Worm (Caenorhabditis elegans) whole organism, young adult: ENCODE data around the gene Y43F8C.23.

ENCODE experiments used
- B0019.2 ChIP-seq: fragments of 200-800 bp; sonication (Bioruptor generic); conservative IDR thresholded peaks from 2 replicates; pipeline ENCODE4 v1.3.6; 2022; ENCODE audit warnings: missing genetic modification reagents, missing genetic modification characterization, missing compliant biosample characterization
- B0261.1 ChIP-seq: sonication (generic microtip); optimal IDR thresholded peaks from 2 replicates; lab custom pipeline; 2016; ENCODE audit warnings: mild to moderate bottlenecking, missing genetic modification characterization, moderate library complexity, missing compliant biosample characterization
- C17E4.6 ChIP-seq: fragments of 200-800 bp; sonication (Bioruptor generic); IDR thresholded peaks from 2 replicates; pipeline ENCODE4 v1.3.6; 2022; ENCODE audit warnings: missing genetic modification reagents, missing genetic modification characterization, missing compliant biosample characterization
- F23B12.7 ChIP-seq: sonication (generic microtip); optimal IDR thresholded peaks from 2 replicates; lab custom pipeline; 2017; ENCODE audit warnings: missing genetic modification characterization, mild to moderate bottlenecking, missing compliant biosample characterization, antibody characterized with exemption, moderate library complexity; ENCODE audit not compliant: insufficient read depth
- K12H6.12 ChIP-seq: fragments of 200-800 bp; sonication (Bioruptor generic); optimal IDR thresholded peaks from 2 replicates; lab custom pipeline; 2018; ENCODE audit warnings: mild to moderate bottlenecking, missing genetic modification characterization, missing compliant biosample characterization
- Y53F4B.3 ChIP-seq: fragments of 200-800 bp; sonication (Bioruptor generic); IDR thresholded peaks from 2 replicates; pipeline ENCODE4 v1.3.6; 2022; ENCODE audit warnings: missing genetic modification reagents, missing genetic modification characterization, missing compliant biosample characterization
- Y53G8AR.9 ChIP-seq: fragments of 200-800 bp; sonication (Bioruptor generic); conservative IDR thresholded peaks from 2 replicates; pipeline ENCODE4 v1.3.6; 2022; ENCODE audit warnings: missing genetic modification reagents, missing genetic modification characterization, missing compliant biosample characterization
- Y56A3A.18 ChIP-seq: fragments of 200-800 bp; sonication (Bioruptor generic); IDR thresholded peaks from 2 replicates; pipeline ENCODE4 v1.3.6; 2022; ENCODE audit warnings: missing genetic modification reagents, missing genetic modification characterization, missing compliant biosample characterization
- Y67H2A.10 ChIP-seq: fragments of 200-800 bp; sonication (Bioruptor generic); conservative IDR thresholded peaks from 2 replicates; pipeline ENCODE4 v1.3.6; 2022; ENCODE audit warnings: missing genetic modification reagents, missing genetic modification characterization, missing compliant biosample characterization
- ZK185.1 ChIP-seq: sonication (generic microtip); optimal IDR thresholded peaks from 2 replicates; lab custom pipeline; 2016; ENCODE audit warnings: mild to moderate bottlenecking, missing genetic modification characterization, missing compliant biosample characterization; ENCODE audit not compliant: poor library complexity, severe bottlenecking
- aptf-2 ChIP-seq: fragments of 200-800 bp; sonication (Bioruptor generic); conservative IDR thresholded peaks from 2 replicates; pipeline ENCODE4 v1.3.6; 2022; ENCODE audit warnings: missing genetic modification reagents, missing genetic modification characterization, missing compliant biosample characterization
- attf-3 ChIP-seq: fragments of 200-800 bp; sonication (Bioruptor generic); conservative IDR thresholded peaks from 2 replicates; pipeline ENCODE4 v1.3.6; 2022; ENCODE audit warnings: missing genetic modification reagents, missing genetic modification characterization, missing compliant biosample characterization
- bed-2 ChIP-seq: fragments of 200-800 bp; sonication (Bioruptor generic); IDR thresholded peaks from 2 replicates; pipeline ENCODE4 v1.3.6; 2022; ENCODE audit warnings: missing genetic modification reagents, missing genetic modification characterization, missing compliant biosample characterization
- cebp-1 ChIP-seq, 2 experiments: fragments of 200-800 bp in 1 of 2; sonication (Bioruptor generic) in 1 of 2; sonication (generic microtip) in 1 of 2; IDR thresholded peaks in 1 of 2; optimal IDR thresholded peaks in 1 of 2; 2 replicates each; pipeline versions ENCODE4 v1.3.6 to Lab custom; 2017 to 2022; ENCODE audit warnings: missing compliant biosample characterization in 2 of 2, missing genetic modification characterization in 2 of 2, mild to moderate bottlenecking in 1 of 2, missing genetic modification reagents in 1 of 2, moderate library complexity in 1 of 2
- ceh-27 ChIP-seq: fragments of 200-800 bp; sonication (Bioruptor generic); optimal IDR thresholded peaks from 2 replicates; lab custom pipeline; 2018; ENCODE audit warnings: mild to moderate bottlenecking, missing genetic modification characterization, moderate library complexity, missing compliant biosample characterization
- dox-1 ChIP-seq: fragments of 200-800 bp; sonication (Bioruptor generic); IDR thresholded peaks from 2 replicates; pipeline ENCODE4 v1.3.6; 2022; ENCODE audit warnings: missing genetic modification reagents, missing genetic modification characterization, missing compliant biosample characterization
- egl-18 ChIP-seq: fragments of 200-800 bp; sonication (Bioruptor generic); IDR thresholded peaks from 2 replicates; pipeline ENCODE4 v1.3.6; 2022; ENCODE audit warnings: missing genetic modification reagents, missing genetic modification characterization, missing compliant biosample characterization
- egrh-3 ChIP-seq: fragments of 200-800 bp; sonication (Bioruptor generic); IDR thresholded peaks from 2 replicates; pipeline ENCODE4 v1.3.6; 2022; ENCODE audit warnings: missing genetic modification reagents, missing genetic modification characterization, missing compliant biosample characterization
- gei-17 ChIP-seq: fragments of 200-800 bp; sonication (Bioruptor generic); optimal IDR thresholded peaks from 2 replicates; lab custom pipeline; 2018; ENCODE audit warnings: mild to moderate bottlenecking, missing genetic modification characterization, missing compliant biosample characterization
- him-1 ChIP-seq: sonication (generic microtip); optimal IDR thresholded peaks from 2 replicates; lab custom pipeline; 2016; ENCODE audit warnings: missing genotype, missing genetic modification reagents, missing genetic modification characterization, missing compliant biosample characterization
- hmg-1.2 ChIP-seq: fragments of 200-800 bp; sonication (Bioruptor generic); IDR thresholded peaks from 2 replicates; pipeline ENCODE4 v1.3.6; 2022; ENCODE audit warnings: missing genetic modification reagents, missing genetic modification characterization, missing compliant biosample characterization
- hmg-20 ChIP-seq: fragments of 200-800 bp; sonication (Bioruptor generic); IDR thresholded peaks from 2 replicates; pipeline ENCODE4 v1.3.6; 2022; ENCODE audit warnings: missing genetic modification reagents, missing genetic modification characterization, missing compliant biosample characterization
- hsf-1 ChIP-seq: fragments of 200-800 bp; sonication (Bioruptor generic); IDR thresholded peaks from 2 replicates; pipeline ENCODE4 v1.3.6; 2022; ENCODE audit warnings: missing genetic modification reagents, missing genetic modification characterization, missing compliant biosample characterization
- let-526 ChIP-seq: fragments of 200-800 bp; sonication (Bioruptor generic); IDR thresholded peaks from 2 replicates; pipeline ENCODE4 v1.3.6; 2022; ENCODE audit warnings: missing genetic modification reagents, missing genetic modification characterization, missing compliant biosample characterization
- lin-54 ChIP-seq: fragments of 200-800 bp; sonication (Bioruptor generic); optimal IDR thresholded peaks from 2 replicates; lab custom pipeline; 2018; ENCODE audit warnings: mild to moderate bottlenecking, missing genetic modification characterization, missing compliant biosample characterization
- lsy-27 ChIP-seq: sonication (generic microtip); optimal IDR thresholded peaks from 2 replicates; lab custom pipeline; 2017; ENCODE audit warnings: missing genetic modification characterization, mild to moderate bottlenecking, missing compliant biosample characterization, antibody characterized with exemption, missing genotype, borderline replicate concordance; ENCODE audit not compliant: insufficient read depth
- madf-6 ChIP-seq: fragments of 200-800 bp; sonication (Bioruptor generic); IDR thresholded peaks from 2 replicates; pipeline ENCODE4 v1.3.6; 2022; ENCODE audit warnings: missing genetic modification reagents, missing genetic modification characterization, missing compliant biosample characterization
- mcd-1 ChIP-seq: fragments of 200-800 bp; sonication (Bioruptor generic); IDR thresholded peaks from 2 replicates; pipeline ENCODE4 v1.3.6; 2022; ENCODE audit warnings: missing genetic modification reagents, missing genetic modification characterization, missing compliant biosample characterization
- mxl-1 ChIP-seq: sonication (generic microtip); optimal IDR thresholded peaks from 2 replicates; lab custom pipeline; 2016; ENCODE audit warnings: missing genetic modification characterization, missing compliant biosample characterization
- nfya-1 ChIP-seq: sonication (generic microtip); optimal IDR thresholded peaks from 2 replicates; lab custom pipeline; 2017; ENCODE audit warnings: antibody characterized with exemption, missing compliant biosample characterization, missing genetic modification characterization, borderline replicate concordance; ENCODE audit not compliant: insufficient read depth
- nhr-179 ChIP-seq: sonication (generic microtip); optimal IDR thresholded peaks from 2 replicates; lab custom pipeline; 2016; ENCODE audit warnings: mild to moderate bottlenecking, missing genetic modification characterization, missing compliant biosample characterization
- nhr-90 ChIP-seq: sonication (generic microtip); optimal IDR thresholded peaks from 2 replicates; lab custom pipeline; 2016; ENCODE audit warnings: missing genotype, mild to moderate bottlenecking, missing genetic modification characterization, missing compliant biosample characterization
- pbrm-1 ChIP-seq: fragments of 200-800 bp; sonication (Bioruptor generic); IDR thresholded peaks from 2 replicates; pipeline ENCODE4 v1.3.6; 2022; ENCODE audit warnings: missing genetic modification reagents, missing genetic modification characterization, missing compliant biosample characterization
- snpc-1.3 ChIP-seq: sonication (generic microtip); optimal IDR thresholded peaks from 2 replicates; lab custom pipeline; 2017; ENCODE audit warnings: missing genetic modification characterization, mild to moderate bottlenecking, missing compliant biosample characterization, antibody characterized with exemption, moderate library complexity, missing genotype, missing genetic modification reagents; ENCODE audit not compliant: insufficient read depth
- snpc-4 ChIP-seq, 5 experiments: fragments of 150-350 bp in 1 of 5; sonication (generic microtip) in 4 of 5; optimal IDR thresholded peaks; 2 replicates each; lab custom pipeline; 2014 to 2018; ENCODE audit warnings: missing genetic modification characterization in 5 of 5, missing biosample characterization in 3 of 5, antibody characterized with exemption in 2 of 5, mild to moderate bottlenecking in 2 of 5, missing compliant biosample characterization in 2 of 5, missing genotype in 2 of 5, moderate library complexity in 2 of 5, missing genetic modification reagents in 1 of 5
- somi-1 ChIP-seq: fragments of 200-800 bp; sonication (Bioruptor generic); optimal IDR thresholded peaks from 2 replicates; lab custom pipeline; 2018; ENCODE audit warnings: mild to moderate bottlenecking, missing genetic modification characterization, missing compliant biosample characterization
- tbx-9 ChIP-seq: sonication (generic microtip); optimal IDR thresholded peaks from 2 replicates; lab custom pipeline; 2016; ENCODE audit warnings: borderline replicate concordance, missing genetic modification characterization, inconsistent platforms, missing compliant biosample characterization
- tlf-1 ChIP-seq: fragments of 200-800 bp; sonication (Bioruptor generic); optimal IDR thresholded peaks from 2 replicates; lab custom pipeline; 2018; ENCODE audit warnings: mild to moderate bottlenecking, missing genetic modification characterization, missing compliant biosample characterization
- ztf-25 ChIP-seq: fragments of 200-800 bp; sonication (Bioruptor generic); IDR thresholded peaks from 2 replicates; pipeline ENCODE4 v1.3.6; 2022; ENCODE audit warnings: missing genetic modification reagents, missing genetic modification characterization, missing compliant biosample characterization
- ztf-26 ChIP-seq: sonication (generic microtip); optimal IDR thresholded peaks from 2 replicates; lab custom pipeline; 2017; ENCODE audit warnings: missing genetic modification characterization, missing compliant biosample characterization

Y43F8C.23 gene

DNA sequence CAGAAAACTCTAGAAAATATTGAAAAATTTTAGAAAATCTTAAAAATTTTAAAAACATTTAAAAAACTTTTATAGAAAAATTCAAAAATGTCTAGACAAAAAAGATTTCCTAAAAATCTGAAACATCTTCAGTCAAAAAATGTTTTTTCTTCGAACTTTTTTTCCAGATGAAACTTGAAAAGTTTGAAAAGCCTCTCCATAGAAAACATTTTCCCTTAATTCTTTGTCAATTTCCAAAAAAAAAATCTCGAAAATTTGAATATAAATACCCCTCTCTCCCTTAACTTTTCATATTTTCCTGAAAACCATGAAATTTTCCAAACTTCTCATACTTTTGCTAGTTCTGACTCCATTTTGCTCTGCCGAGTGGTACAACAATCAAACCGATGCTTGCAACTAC, 17.2 kb upstream of the Y43F8C.23 start, which contains the start of gene Y116F11A.3:
TSS of gene Y116F11A.3 (plus strand) at position 301 of the 400 bp plus-strand sequence.
- no peak for TF ChIP-seq B0261.1
- TF ChIP-seq ztf-25 (GFP tag; lab: Robert Waterston, UW), result no peak
- TF ChIP-seq ZK185.1 (tag; lab: Kevin White, UChicago), result no peak
- TF ChIP-seq B0019.2, result no peak
- TF ChIP-seq K12H6.12, result no peak
- TF ChIP-seq nhr-179 (tag; lab: Kevin White, UChicago), result no peak
- TF ChIP-seq snpc-1.3 (tag; lab: Kevin White, UChicago), result no peak
- no peak for TF ChIP-seq C17E4.6 (GFP tag; lab: Robert Waterston, UW)
- TF ChIP-seq Y67H2A.10 (GFP tag; lab: Robert Waterston, UW), result no peak
- no peak for TF ChIP-seq Y53F4B.3 (GFP tag; lab: Robert Waterston, UW)
- no peak for TF ChIP-seq tbx-9 (tag; lab: Kevin White, UChicago)
- TF ChIP-seq ztf-26 (tag; lab: Kevin White, UChicago), result no peak
- no peak for TF ChIP-seq attf-3 (GFP tag; lab: Robert Waterston, UW)
- no peak for TF ChIP-seq Y53G8AR.9 (GFP tag; lab: Robert Waterston, UW)
- no peak for TF ChIP-seq dox-1
- TF ChIP-seq hmg-20 (GFP tag; lab: Robert Waterston, UW), result no peak
- no peak for TF ChIP-seq madf-6 (GFP tag; lab: Robert Waterston, UW)

DNA sequence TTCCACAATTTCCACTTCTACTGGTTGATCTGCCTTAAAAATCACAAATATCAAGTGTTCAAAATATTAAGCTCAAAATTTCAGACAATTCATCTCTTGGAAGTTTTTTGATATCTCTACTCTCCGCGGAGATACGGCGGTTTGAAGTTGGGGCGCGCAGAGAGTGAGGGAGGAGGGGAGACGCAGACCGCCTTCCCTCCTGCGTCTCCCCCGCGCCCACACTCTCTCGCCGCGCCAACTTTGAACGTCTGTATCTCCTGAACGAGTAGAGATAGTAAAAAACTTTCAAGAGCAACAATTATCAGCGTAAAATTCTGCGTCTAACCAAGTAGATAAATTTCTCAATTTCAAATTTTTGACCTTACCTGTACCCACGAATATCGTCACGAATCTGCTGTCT, 16.4 kb upstream of the Y43F8C.23 start:
- TF ChIP-seq snpc-4 (GFP tag; optimal IDR thresholded peaks at IDR 0.05; lab: Kevin White, UChicago), result no peak
- TF ChIP-seq snpc-4 (tag; optimal IDR thresholded peaks at IDR 0.05; lab: Kevin White, UChicago), result no peak
- TF ChIP-seq egrh-3 (GFP tag; lab: Robert Waterston, UW), result peak; percentile 53; the same call in 1 of the 2 replicates
- TF ChIP-seq Y53G8AR.9 (GFP tag; lab: Robert Waterston, UW), result no peak
- 0 out of 2 replicates have a peak, but pooled peaks have one; percentile 7 for TF ChIP-seq mcd-1 (GFP tag; lab: Robert Waterston, UW)
- TF ChIP-seq hmg-1.2 (GFP tag; lab: Robert Waterston, UW), result peak; percentile 87

DNA sequence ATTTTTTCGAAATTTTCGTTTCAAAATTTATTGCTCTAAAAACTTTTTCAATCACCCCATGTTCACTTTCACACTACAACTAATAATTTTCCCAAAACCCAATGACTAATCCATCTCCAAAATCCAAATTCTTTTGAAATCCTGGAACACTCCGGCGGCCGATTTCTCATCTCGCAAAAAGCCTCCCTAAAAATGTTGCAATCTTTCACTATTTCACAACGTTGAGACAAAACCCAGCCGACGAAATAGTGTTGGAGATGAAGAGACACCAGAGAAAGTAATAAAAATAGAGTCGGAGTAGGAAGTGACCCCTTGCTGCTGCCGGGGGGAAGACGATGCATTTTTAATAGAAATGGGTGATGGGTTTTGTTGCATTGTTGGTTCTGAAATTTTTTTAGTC, 13.0 kb upstream of the Y43F8C.23 start:
- TF ChIP-seq let-526 (GFP tag; lab: Robert Waterston, UW) (no peak), hmg-1.2 (GFP tag; lab: Robert Waterston, UW) (peak; percentile 62), bed-2 (GFP tag; lab: Robert Waterston, UW) (no peak), cebp-1 (GFP tag; IDR thresholded peaks at IDR 0.05; lab: Robert Waterston, UW) (0 out of 2 replicates have a peak, but pooled peaks have one; percentile 13), cebp-1 (tag; optimal IDR thresholded peaks at IDR 0.05; lab: Kevin White, UChicago) (peak; percentile 55)

DNA sequence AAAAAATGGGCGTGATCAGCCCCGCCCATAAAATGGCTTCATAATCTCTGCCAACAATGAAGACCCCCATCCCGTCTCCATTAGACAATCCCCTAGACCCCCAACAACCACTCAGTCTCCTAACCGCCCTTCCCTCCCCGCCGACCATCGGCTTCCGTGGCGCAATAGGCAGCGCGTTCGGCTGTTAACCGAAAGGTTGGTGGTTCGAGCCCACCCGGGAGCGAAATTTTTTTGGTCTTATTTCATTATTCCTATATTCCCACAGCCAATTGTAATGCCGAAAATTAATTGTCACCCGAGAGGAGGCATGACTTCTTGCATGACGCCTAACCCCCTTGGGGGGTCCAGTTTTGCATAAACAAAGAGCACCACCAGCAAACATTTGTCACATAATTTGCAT, 11.3 kb upstream of the Y43F8C.23 start:
- 0 out of 2 replicates have a peak, but pooled peaks have one; percentile 43 for TF ChIP-seq hmg-20 (GFP tag; lab: Robert Waterston, UW)
- TF ChIP-seq Y56A3A.18 (GFP tag; lab: Robert Waterston, UW), result no peak
- TF ChIP-seq mcd-1 (GFP tag; lab: Robert Waterston, UW), result peak; percentile 52
- peak; percentile 8 for TF ChIP-seq F23B12.7 (tag; lab: Kevin White, UChicago)
- no peak for TF ChIP-seq tlf-1 (GFP tag; lab: Kevin White, UChicago)
- peak; percentile 49 for TF ChIP-seq lsy-27 (tag; lab: Kevin White, UChicago)
- no peak for TF ChIP-seq mxl-1 (tag; lab: Kevin White, UChicago)
- no peak for TF ChIP-seq gei-17 (GFP tag; lab: Kevin White, UChicago)
- peak; percentile 25 for TF ChIP-seq lin-54 (GFP tag; lab: Kevin White, UChicago)
- peak; percentile 64 for TF ChIP-seq pbrm-1 (GFP tag; lab: Robert Waterston, UW)
- no peak for TF ChIP-seq somi-1 (GFP tag; lab: Kevin White, UChicago)
- TF ChIP-seq nhr-90 (tag; lab: Kevin White, UChicago), result peak; percentile 4
- TF ChIP-seq snpc-1.3 (tag; lab: Kevin White, UChicago), result no peak
- TF ChIP-seq him-1 (tag; lab: Kevin White, UChicago), result peak; percentile 4
- no peak for TF ChIP-seq aptf-2
- no peak for TF ChIP-seq ZK185.1 (tag; lab: Kevin White, UChicago)
- TF ChIP-seq nfya-1 (tag; lab: Kevin White, UChicago), result no peak
- TF ChIP-seq hsf-1 (GFP tag; lab: Robert Waterston, UW), result no peak
- TF ChIP-seq egl-18 (GFP tag; lab: Robert Waterston, UW), result no peak
- peak; percentile 32 for TF ChIP-seq ceh-27 (GFP tag; lab: Kevin White, UChicago)
